Fruit fly (Drosophila melanogaster): ENCODE measurements around the gene ome.

ome gene

DNA sequence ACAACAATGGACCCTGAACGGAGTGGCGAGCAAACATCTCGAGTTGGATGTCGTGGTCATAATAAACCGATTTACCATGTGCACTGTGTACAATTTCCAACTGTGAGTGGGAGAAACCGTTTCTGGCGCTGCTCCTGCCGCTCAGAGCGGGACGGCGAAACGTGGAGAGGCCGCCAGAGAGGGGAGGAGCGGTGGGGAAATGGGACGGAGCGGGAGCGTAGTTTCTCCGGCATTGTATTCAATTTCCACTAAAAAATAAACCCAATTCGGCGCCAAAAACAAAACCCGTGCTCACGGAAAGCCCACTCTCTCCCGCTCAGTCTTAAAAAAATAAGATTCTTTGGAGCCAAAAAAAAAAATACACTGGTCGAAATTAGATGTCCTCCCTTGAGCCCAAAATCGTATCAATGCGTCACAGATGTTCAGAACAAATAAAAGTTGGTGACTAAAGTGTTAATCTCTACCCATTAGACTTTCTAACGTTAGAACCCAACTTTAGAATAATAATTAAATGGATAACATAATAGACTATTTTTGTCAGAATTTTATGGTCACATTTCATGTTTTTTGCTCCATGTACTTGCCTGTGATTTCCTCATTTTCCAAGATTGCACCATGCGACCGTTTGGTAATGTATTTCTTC is 87.5 kb downstream of the ome start (continued):
- TF ChIP-seq fd102C (GFP tag; optimal IDR thresholded peaks at IDR 0.05) (no peak), Mad (GFP tag; optimal IDR thresholded peaks at IDR 0.05) (peak; percentile 28), CG11723 (GFP tag; optimal IDR thresholded peaks at IDR 0.05) (peak; percentile 30), CG11560 (tag; IDR thresholded peaks at IDR 0.05) (no peak), H2.0 (GFP tag; IDR thresholded peaks at IDR 0.05) (peak; percentile 55; the same call in 1 of the 2 replicates), CG6654 (GFP tag; optimal IDR thresholded peaks at IDR 0.05) (peak; percentile 51), CG8290 (GFP tag; optimal IDR thresholded peaks at IDR 0.05) (peak; percentile 2), CG8290 (tag; optimal IDR thresholded peaks at IDR 0.05) (peak in 1 of 2 experiments; percentile 64), BEAF-32 (GFP tag; optimal IDR thresholded peaks at IDR 0.05) (no peak), dmrt11E (tag; optimal IDR thresholded peaks at IDR 0.05) (peak; percentile 56), danr (GFP tag; IDR thresholded peaks at IDR 0.05) (no peak), lola (GFP tag; optimal IDR thresholded peaks at IDR 0.05) (peak in 1 of 3 experiments; percentile 52), CG17328 (GFP tag; IDR thresholded peaks at IDR 0.05) (peak; percentile 69; the same call in 1 of the 2 replicates), CG8388 (GFP tag; optimal IDR thresholded peaks at IDR 0.05) (peak; percentile 72), CoRest (tag; optimal IDR thresholded peaks at IDR 0.05) (peak; percentile 64), CG2199 (GFP tag; IDR thresholded peaks at IDR 0.05) (0 out of 3 replicates have a peak, but pooled peaks have one; percentile 34), run (tag; optimal IDR thresholded peaks at IDR 0.05) (no peak), Oli (tag; optimal IDR thresholded peaks at IDR 0.05) (peak; percentile 77), caup (GFP tag; optimal IDR thresholded peaks at IDR 0.05; ENCODE audit: severe bottlenecking) (peak; percentile 54), ci (GFP tag; IDR thresholded peaks at IDR 0.05) (peak; percentile 82), CG4617 (GFP tag; optimal IDR thresholded peaks at IDR 0.05; ENCODE audit: borderline replicate concordance) (peak; percentile 10), Nf-YB (GFP tag; optimal IDR thresholded peaks at IDR 0.05) (peak; percentile 19), CG10959 (GFP tag; IDR thresholded peaks at IDR 0.05) (no peak), Max (GFP tag; optimal IDR thresholded peaks at IDR 0.05) (peak; percentile 48), lab (GFP tag; optimal IDR thresholded peaks at IDR 0.05) (peak; percentile 58), CG30431 (GFP tag; optimal IDR thresholded peaks at IDR 0.05) (peak; percentile 65), Rx (GFP tag; IDR thresholded peaks at IDR 0.05) (peak; percentile 26; the same call in 1 of the 2 replicates), HHEX (GFP tag; optimal IDR thresholded peaks at IDR 0.05) (no peak), CG11504 (tag; optimal IDR thresholded peaks at IDR 0.05) (peak; percentile 78), disco-r (GFP tag; optimal IDR thresholded peaks at IDR 0.05) (peak; percentile 23), tin (GFP tag; optimal IDR thresholded peaks at IDR 0.05) (peak; percentile 50), Gsc (GFP tag; IDR thresholded peaks at IDR 0.05) (no peak), her (GFP tag; optimal IDR thresholded peaks at IDR 0.05) (peak; percentile 63), cad (GFP tag; optimal IDR thresholded peaks at IDR 0.05) (no peak), stc (GFP tag; IDR thresholded peaks at IDR 0.05) (peak; percentile 73), Poxn (GFP tag; IDR thresholded peaks at IDR 0.05) (no peak), ranshi (GFP tag; IDR thresholded peaks at IDR 0.05) (0 out of 2 replicates have a peak, but pooled peaks have one; percentile 41), CG3407 (GFP tag; optimal IDR thresholded peaks at IDR 0.05) (peak; percentile 60), ro (GFP tag; IDR thresholded peaks at IDR 0.05) (no peak), dpn (GFP tag; optimal IDR thresholded peaks at IDR 0.05) (peak; percentile 71 to 78), CG4404 (GFP tag; IDR thresholded peaks at IDR 0.05) (no peak), CG11456 (GFP tag; IDR thresholded peaks at IDR 0.05) (peak; percentile 76; the same call in 2 of the 3 replicates), odd (GFP tag; optimal IDR thresholded peaks at IDR 0.05) (peak; percentile 48), Sox100B (GFP tag; optimal IDR thresholded peaks at IDR 0.05) (peak; percentile 57), Dref (GFP tag; IDR thresholded peaks at IDR 0.05) (no peak), btn (GFP tag; optimal IDR thresholded peaks at IDR 0.05) (no peak), CG9876 (GFP tag; optimal IDR thresholded peaks at IDR 0.05) (no peak), Dip2 (GFP tag; IDR thresholded peaks at IDR 0.05) (no peak), ind (GFP tag; optimal IDR thresholded peaks at IDR 0.05) (peak; percentile 69), ac (GFP tag; optimal IDR thresholded peaks at IDR 0.05) (no peak)

All from whole organism, embryonic.